Fruit fly (Drosophila melanogaster) whole organism, adult: ENCODE results near the gene Gbeta13F.

Experiments used
- CG11617 ChIP-seq: fragments of 200-800 bp; sonication (Bioruptor generic); optimal IDR thresholded peaks from 2 replicates; lab custom pipeline; 2017; ENCODE audit warnings: mild to moderate bottlenecking, missing biosample characterization, missing genetic modification reagents, missing genetic modification characterization
- CG12768 ChIP-seq: fragments of 200-800 bp; sonication (Bioruptor generic); optimal IDR thresholded peaks from 2 replicates; lab custom pipeline; 2017; ENCODE audit warnings: missing biosample characterization, missing genetic modification characterization, mild to moderate bottlenecking, moderate library complexity, missing genetic modification reagents
- CG14711 ChIP-seq: fragments of 200-800 bp; sonication (Bioruptor generic); optimal IDR thresholded peaks from 2 replicates; lab custom pipeline; 2018; ENCODE audit warnings: missing biosample characterization, mild to moderate bottlenecking, missing genetic modification characterization, moderate library complexity
- CG1620 ChIP-seq: fragments of 200-800 bp; sonication (Bioruptor generic); optimal IDR thresholded peaks from 2 replicates; lab custom pipeline; 2016; ENCODE audit warnings: missing biosample characterization, missing genetic modification characterization
- CG33017 ChIP-seq: fragments of 200-800 bp; sonication (Bioruptor generic); optimal IDR thresholded peaks from 2 replicates; lab custom pipeline; 2018; ENCODE audit warnings: missing biosample characterization, mild to moderate bottlenecking, missing genetic modification characterization, moderate library complexity
- CG5204 ChIP-seq: fragments of 200-800 bp; sonication (Bioruptor generic); optimal IDR thresholded peaks from 2 replicates; lab custom pipeline; 2016; ENCODE audit warnings: missing biosample characterization, missing genetic modification characterization
- CG7045 ChIP-seq: fragments of 200-800 bp; sonication (Bioruptor generic); optimal IDR thresholded peaks from 2 replicates; lab custom pipeline; 2017; ENCODE audit warnings: missing biosample characterization, mild to moderate bottlenecking, missing genetic modification characterization
- CG7101 ChIP-seq: fragments of 200-800 bp; sonication (Bioruptor generic); optimal IDR thresholded peaks from 2 replicates; lab custom pipeline; 2018; ENCODE audit warnings: missing biosample characterization, mild to moderate bottlenecking, missing genetic modification characterization, moderate library complexity
- Clk ChIP-seq: fragments of 200-800 bp; sonication (Bioruptor generic); optimal IDR thresholded peaks from 2 replicates; lab custom pipeline; 2017; ENCODE audit warnings: missing biosample characterization, missing genetic modification characterization
- Crg-1 ChIP-seq: fragments of 200-800 bp; sonication (Bioruptor generic); optimal IDR thresholded peaks from 2 replicates; lab custom pipeline; 2016; ENCODE audit warnings: missing biosample characterization, missing genetic modification characterization
- Hr96 ChIP-seq: fragments of 200-800 bp; sonication (Bioruptor generic); optimal IDR thresholded peaks from 2 replicates; lab custom pipeline; 2016; ENCODE audit warnings: missing biosample characterization, missing genetic modification characterization
- Mnt ChIP-seq: fragments of 200-800 bp; sonication (Bioruptor generic); optimal IDR thresholded peaks from 2 replicates; lab custom pipeline; 2016; ENCODE audit warnings: missing biosample characterization, mild to moderate bottlenecking, missing genetic modification characterization
- bab1 ChIP-seq: fragments of 200-800 bp; sonication (Bioruptor generic); optimal IDR thresholded peaks from 3 replicates; lab custom pipeline; 2019; ENCODE audit warnings: missing biosample characterization, mild to moderate bottlenecking, missing genetic modification characterization, moderate library complexity
- cic ChIP-seq: fragments of 200-800 bp; sonication (Bioruptor generic); optimal IDR thresholded peaks from 2 replicates; lab custom pipeline; 2017; ENCODE audit warnings: missing biosample characterization, mild to moderate bottlenecking, missing genetic modification characterization, moderate library complexity
- cnc ChIP-seq, 2 experiments: fragments of >200 bp; optimal IDR thresholded peaks; 2 replicates each; lab custom pipeline; 2017
- kay ChIP-seq: fragments of 200-800 bp; sonication (Bioruptor generic); peaks from one replicate; lab custom pipeline; 2016; ENCODE audit warnings: missing biosample characterization, missing genetic modification characterization, borderline replicate concordance
- ovo ChIP-seq: fragments of 200-800 bp; sonication (Bioruptor generic); optimal IDR thresholded peaks from 2 replicates; lab custom pipeline; 2016; ENCODE audit warnings: missing biosample characterization, missing genetic modification characterization
- pad ChIP-seq: fragments of 200-800 bp; sonication (Bioruptor generic); optimal IDR thresholded peaks from 3 replicates; lab custom pipeline; 2017; ENCODE audit warnings: missing biosample characterization, missing genetic modification characterization, mild to moderate bottlenecking, moderate library complexity, missing genetic modification reagents
- tj ChIP-seq: fragments of 200-800 bp; sonication (Bioruptor generic); optimal IDR thresholded peaks from 3 replicates; lab custom pipeline; 2017; ENCODE audit warnings: missing biosample characterization, mild to moderate bottlenecking, missing genetic modification characterization, moderate library complexity
- toe ChIP-seq: fragments of 200-800 bp; sonication (Bioruptor generic); optimal IDR thresholded peaks from 2 replicates; lab custom pipeline; 2016; ENCODE audit warnings: missing biosample characterization, missing genetic modification characterization

The Gbeta13F gene

dm6 chrX:15849021-15849420 is 10.9 kb upstream of the Gbeta13F start, which contains the start of gene sun:
Gene sun, minus strand, starts transcription at chrX:15849258.
- TF ChIP-seq toe (GFP tag; lab: Kevin White, UChicago), result no peak
- no peak for TF ChIP-seq kay (GFP tag; lab: Kevin White, UChicago)
- TF ChIP-seq bab1 (GFP tag; lab: Kevin White, UChicago), result peak; percentile 7
- TF ChIP-seq CG7101 (tag; lab: Kevin White, UChicago), result no peak
- TF ChIP-seq Crg-1 (GFP tag; lab: Kevin White, UChicago), result no peak
- TF ChIP-seq Mnt (GFP tag; lab: Kevin White, UChicago), result peak; percentile 16
- TF ChIP-seq CG12768 (GFP tag; lab: Kevin White, UChicago), result no peak
- TF ChIP-seq CG11617, result peak; percentile 24
- TF ChIP-seq cnc (optimal IDR thresholded peaks at IDR 0.05; lab: Kevin White, UChicago), result no peak
- no peak for TF ChIP-seq CG33017 (tag; lab: Kevin White, UChicago)
- no peak for TF ChIP-seq CG7045
- TF ChIP-seq CG14711 (tag; lab: Kevin White, UChicago), result no peak

- TF ChIP-seq cic (GFP tag; lab: Kevin White, UChicago), result no peak
- TF ChIP-seq CG7101 (tag; lab: Kevin White, UChicago), result peak; percentile 46
- TF ChIP-seq CG33017 (tag; lab: Kevin White, UChicago), result no peak
- TF ChIP-seq CG5204 (GFP tag; lab: Kevin White, UChicago), result no peak
- peak; percentile 53 for TF ChIP-seq tj (GFP tag; lab: Kevin White, UChicago)
- TF ChIP-seq Mnt (GFP tag; lab: Kevin White, UChicago), result peak; percentile 70
- TF ChIP-seq CG1620 (GFP tag; lab: Kevin White, UChicago), result peak; percentile 48
- TF ChIP-seq Crg-1 (GFP tag; lab: Kevin White, UChicago), result no peak
- peak; percentile 25 for TF ChIP-seq kay (GFP tag; lab: Kevin White, UChicago)
- no peak for TF ChIP-seq CG7045
- no peak for TF ChIP-seq toe (GFP tag; lab: Kevin White, UChicago)
- no peak for TF ChIP-seq Hr96 (GFP tag; lab: Kevin White, UChicago)
- TF ChIP-seq pad (GFP tag; lab: Kevin White, UChicago), result peak; percentile 49
- TF ChIP-seq ovo, result peak; percentile 32
- no peak for TF ChIP-seq Clk (GFP tag; lab: Kevin White, UChicago)
- peak; percentile 37 for TF ChIP-seq CG14711 (tag; lab: Kevin White, UChicago)
- TF ChIP-seq bab1 (GFP tag; lab: Kevin White, UChicago), result peak; percentile 45
- no peak for TF ChIP-seq CG12768 (GFP tag; lab: Kevin White, UChicago)
- TF ChIP-seq CG11617, result peak; percentile 20
Measured at dm6 chrX:15852815-15853542, 6.9 kb upstream of the Gbeta13F start, which contains the start of the genes UBL3 and CG15914. Gene UBL3, minus strand, starts transcription at chrX:15853175. Gene CG15914, plus strand, starts transcription at chrX:15853421.

- TF ChIP-seq Mnt (GFP tag; lab: Kevin White, UChicago), result peak; percentile 31
- no peak for TF ChIP-seq Hr96 (GFP tag; lab: Kevin White, UChicago)
- TF ChIP-seq pad (GFP tag; lab: Kevin White, UChicago), result peak; percentile 3
- peak; percentile 17 for TF ChIP-seq bab1 (GFP tag; lab: Kevin White, UChicago)
- TF ChIP-seq CG11617, result no peak
- no peak for TF ChIP-seq CG1620 (GFP tag; lab: Kevin White, UChicago)
- peak; percentile 3 for TF ChIP-seq tj (GFP tag; lab: Kevin White, UChicago)
- peak; percentile 17 for TF ChIP-seq CG14711 (tag; lab: Kevin White, UChicago)
Measured at dm6 chrX:15857601-15858284, 2.2 kb upstream of the Gbeta13F start, which contains the start of the genes CG46440 and Myb. Gene CG46440, minus strand, starts transcription at chrX:15857823. Gene Myb, minus strand, starts transcription at chrX:15857823.

dm6 chrX:15859387-15859786 is 528 bp upstream of the Gbeta13F start, which contains the start of gene AlkB:
Gene AlkB, minus strand, starts transcription at chrX:15859487.
- TF ChIP-seq CG1620 (GFP tag; lab: Kevin White, UChicago), result no peak
- no peak for TF ChIP-seq bab1 (GFP tag; lab: Kevin White, UChicago)
- TF ChIP-seq ovo, result no peak
- no peak for TF ChIP-seq CG7045
- TF ChIP-seq Mnt (GFP tag; lab: Kevin White, UChicago), result no peak
- TF ChIP-seq Hr96 (GFP tag; lab: Kevin White, UChicago), result no peak
- TF ChIP-seq toe (GFP tag; lab: Kevin White, UChicago), result no peak
- TF ChIP-seq kay (GFP tag; lab: Kevin White, UChicago), result no peak
- no peak for TF ChIP-seq CG11617
- TF ChIP-seq CG14711 (tag; lab: Kevin White, UChicago), result no peak
- no peak for TF ChIP-seq CG7101 (tag; lab: Kevin White, UChicago)
- no peak for TF ChIP-seq Crg-1 (GFP tag; lab: Kevin White, UChicago)
- TF ChIP-seq Clk (GFP tag; lab: Kevin White, UChicago), result no peak
- TF ChIP-seq cic (GFP tag; lab: Kevin White, UChicago), result no peak
- TF ChIP-seq pad (GFP tag; lab: Kevin White, UChicago), result no peak
- no peak for TF ChIP-seq tj (GFP tag; lab: Kevin White, UChicago)
- TF ChIP-seq CG5204 (GFP tag; lab: Kevin White, UChicago), result no peak
- TF ChIP-seq CG33017 (tag; lab: Kevin White, UChicago), result no peak
- no peak for TF ChIP-seq CG12768 (GFP tag; lab: Kevin White, UChicago)

dm6 chrX:15860479-15860878 is 564 bp downstream of the Gbeta13F start:
- TF ChIP-seq cic (GFP tag; lab: Kevin White, UChicago) (peak; percentile 64), CG12768 (GFP tag; lab: Kevin White, UChicago) (peak; percentile 28), toe (GFP tag; lab: Kevin White, UChicago) (peak; percentile 32), kay (GFP tag; lab: Kevin White, UChicago) (no peak), CG33017 (tag; lab: Kevin White, UChicago) (no peak), CG11617 (peak; percentile 76), ovo (peak; percentile 17), CG14711 (tag; lab: Kevin White, UChicago) (no peak), bab1 (GFP tag; lab: Kevin White, UChicago) (peak; percentile 45), cnc (optimal IDR thresholded peaks at IDR 0.05; lab: Kevin White, UChicago) (no peak), CG7045 (peak; percentile 8), tj (GFP tag; lab: Kevin White, UChicago) (peak; percentile 88), CG5204 (GFP tag; lab: Kevin White, UChicago) (no peak), CG1620 (GFP tag; lab: Kevin White, UChicago) (no peak), Mnt (GFP tag; lab: Kevin White, UChicago) (peak; percentile 95), Crg-1 (GFP tag; lab: Kevin White, UChicago) (no peak), Clk (GFP tag; lab: Kevin White, UChicago) (no peak), pad (GFP tag; lab: Kevin White, UChicago) (peak; percentile 76), Hr96 (GFP tag; lab: Kevin White, UChicago) (no peak), CG7101 (tag; lab: Kevin White, UChicago) (peak; percentile 31)
